Fruit fly (Drosophila melanogaster): Measurements from ENCODE around the gene CG33223.

CG33223 gene

DNA sequence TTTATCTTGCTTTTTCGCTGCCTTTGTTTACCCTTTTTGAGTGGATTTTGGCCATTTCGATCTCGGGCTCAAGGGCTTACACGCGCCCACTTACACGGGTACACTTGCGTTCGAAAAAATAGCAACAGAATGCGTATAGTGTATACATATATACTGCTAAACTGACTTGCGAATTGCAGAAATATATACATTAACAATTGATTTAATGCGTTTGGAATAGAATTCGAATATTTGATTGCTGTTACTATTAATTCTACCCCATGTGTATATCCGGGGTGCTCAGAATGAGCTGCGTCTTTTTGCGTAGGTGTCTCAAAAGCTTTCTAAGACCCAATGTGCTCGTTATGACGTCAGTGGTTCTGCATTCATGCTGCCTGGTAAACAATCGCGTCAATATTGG, 9.8 kb upstream of the CG33223 start (continued):
- no peak for TF ChIP-seq CG11085 (GFP tag; IDR thresholded peaks at IDR 0.05)
- peak in 1 of 2 experiments; percentile 39 for TF ChIP-seq chif (GFP tag; optimal IDR thresholded peaks at IDR 0.05)
- TF ChIP-seq Tbp (GFP tag; optimal IDR thresholded peaks at IDR 0.05) = no peak
- TF ChIP-seq twi (tag; optimal IDR thresholded peaks at IDR 0.05) = no peak
- TF ChIP-seq CG17361 (GFP tag; IDR thresholded peaks at IDR 0.05) = no peak
- peak; percentile 37; the same call in 1 of the 2 replicates for TF ChIP-seq gsb (GFP tag; IDR thresholded peaks at IDR 0.05)
- TF ChIP-seq CG7745 (tag; optimal IDR thresholded peaks at IDR 0.05) = no peak
- no peak for TF ChIP-seq Neu2 (GFP tag; optimal IDR thresholded peaks at IDR 0.05; ENCODE audit: borderline replicate concordance)
- TF ChIP-seq chinmo (GFP tag; IDR thresholded peaks at IDR 0.05; ENCODE audit: partially characterized antibody) = no peak
- TF ChIP-seq eyg (GFP tag; optimal IDR thresholded peaks at IDR 0.05) = no peak
- TF ChIP-seq CG18476 (GFP tag; optimal IDR thresholded peaks at IDR 0.05) = peak; percentile 29
- no peak for TF ChIP-seq gt (GFP tag; IDR thresholded peaks at IDR 0.05)
- TF ChIP-seq CG8281 (tag; optimal IDR thresholded peaks at IDR 0.05) = no peak
- TF ChIP-seq Atf3 (GFP tag; optimal IDR thresholded peaks at IDR 0.05) = no peak
- TF ChIP-seq CG12769 (tag; optimal IDR thresholded peaks at IDR 0.05) = peak; percentile 77
- no peak for TF ChIP-seq CG8388 (GFP tag; optimal IDR thresholded peaks at IDR 0.05)
- TF ChIP-seq CoRest (tag; optimal IDR thresholded peaks at IDR 0.05) = peak; percentile 8
- TF ChIP-seq Optix (GFP tag; IDR thresholded peaks at IDR 0.05) = 0 out of 3 replicates have a peak, but pooled peaks have one; percentile 27
- no peak for TF ChIP-seq Taf1 (GFP tag; IDR thresholded peaks at IDR 0.05)
- peak; percentile 0 for TF ChIP-seq oc (tag; optimal IDR thresholded peaks at IDR 0.05)
- no peak for TF ChIP-seq gsb-n (tag; optimal IDR thresholded peaks at IDR 0.05)
- TF ChIP-seq CG16813 (GFP tag; IDR thresholded peaks at IDR 0.05; ENCODE audit: partially characterized antibody) = no peak
- TF ChIP-seq Xrp1 (GFP tag; IDR thresholded peaks at IDR 0.05) = 0 out of 2 replicates have a peak, but pooled peaks have one; percentile 29
- no peak for TF ChIP-seq CrebB (tag; optimal IDR thresholded peaks at IDR 0.05)
- peak; percentile 58 for TF ChIP-seq HLH54F (GFP tag; optimal IDR thresholded peaks at IDR 0.05)
- peak; percentile 59 for TF ChIP-seq CG1603 (tag; optimal IDR thresholded peaks at IDR 0.05)
- TF ChIP-seq CG11398 (GFP tag; optimal IDR thresholded peaks at IDR 0.05) = no peak
- TF ChIP-seq CG18599 (GFP tag; optimal IDR thresholded peaks at IDR 0.05) = peak; percentile 59
- peak; percentile 43 for TF ChIP-seq caup (GFP tag; optimal IDR thresholded peaks at IDR 0.05; ENCODE audit: severe bottlenecking)
- TF ChIP-seq luna (GFP tag; optimal IDR thresholded peaks at IDR 0.05) = no peak
- no peak for TF ChIP-seq ewg (GFP tag; optimal IDR thresholded peaks at IDR 0.05)
- peak; percentile 75 for TF ChIP-seq CG11696 (GFP tag; IDR thresholded peaks at IDR 0.05)
- no peak for TF ChIP-seq Scr (GFP tag; IDR thresholded peaks at IDR 0.05; ENCODE audit: partially characterized antibody)
- TF ChIP-seq mld (GFP tag; IDR thresholded peaks at IDR 0.05; ENCODE audit: partially characterized antibody) = no peak
- TF ChIP-seq Eip74EF (GFP tag; optimal IDR thresholded peaks at IDR 0.05) = peak in 1 of 2 experiments; percentile 62
- no peak for TF ChIP-seq CG6683 (GFP tag; optimal IDR thresholded peaks at IDR 0.05)
- peak; percentile 68 for TF ChIP-seq CG7839 (tag; optimal IDR thresholded peaks at IDR 0.05)
- no peak for TF ChIP-seq sima (GFP tag; optimal IDR thresholded peaks at IDR 0.05)
- peak; percentile 26; the same call in 1 of the 3 replicates for TF ChIP-seq ci (GFP tag; IDR thresholded peaks at IDR 0.05)
- TF ChIP-seq seq (GFP tag; IDR thresholded peaks at IDR 0.05) = peak; percentile 42; the same call in 1 of the 2 replicates
- TF ChIP-seq CG14667 (GFP tag; IDR thresholded peaks at IDR 0.05) = no peak
- TF ChIP-seq lab (GFP tag; optimal IDR thresholded peaks at IDR 0.05) = peak; percentile 69
- peak; percentile 68 for TF ChIP-seq CG2120 (GFP tag; optimal IDR thresholded peaks at IDR 0.05)
- TF ChIP-seq CG30431 (GFP tag; optimal IDR thresholded peaks at IDR 0.05) = no peak
- TF ChIP-seq CG30403 (GFP tag; optimal IDR thresholded peaks at IDR 0.05) = peak; percentile 4
- TF ChIP-seq insv (GFP tag; optimal IDR thresholded peaks at IDR 0.05) = no peak
- TF ChIP-seq nmo (GFP tag; optimal IDR thresholded peaks at IDR 0.05) = peak; percentile 61
- no peak for TF ChIP-seq maf-S (GFP tag; optimal IDR thresholded peaks at IDR 0.05)
- no peak for TF ChIP-seq hth (optimal IDR thresholded peaks at IDR 0.05)
- TF ChIP-seq tup (GFP tag; optimal IDR thresholded peaks at IDR 0.05) = no peak
